Worm (Caenorhabditis elegans): Measurements from ENCODE around the gene str-161.

DNA sequence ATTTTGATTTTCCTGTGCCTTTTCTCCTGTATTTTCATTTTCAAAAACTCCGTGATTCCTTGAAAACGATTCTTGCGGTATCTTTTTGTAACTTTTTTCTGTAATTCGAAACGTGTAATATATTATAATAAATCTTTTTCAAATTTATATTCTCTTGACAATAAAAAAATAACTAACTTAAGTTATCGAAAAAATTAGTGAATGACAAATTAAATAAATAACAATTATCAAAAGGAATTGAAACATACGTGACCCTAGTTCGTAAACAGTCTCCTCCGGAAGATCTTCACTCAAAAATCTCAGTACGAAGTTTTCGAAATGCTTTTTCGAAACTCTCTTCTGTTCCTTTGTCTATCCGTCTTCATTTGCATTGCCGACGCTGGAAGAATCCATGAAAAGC is 13.3 kb downstream of the str-161 start, which contains the start of gene T08B6.9:
- TF ChIP-seq ztf-18 (tag; optimal IDR thresholded peaks at IDR 0.05), result no peak
- no peak for TF ChIP-seq lin-35 (GFP tag; optimal IDR thresholded peaks at IDR 0.05)
- no peak for TF ChIP-seq F52B5.7 (tag; optimal IDR thresholded peaks at IDR 0.05)
- no peak for TF ChIP-seq F23B12.7 (tag; optimal IDR thresholded peaks at IDR 0.05; ENCODE audit: insufficient read depth)
- TF ChIP-seq snpc-1.3 (tag; optimal IDR thresholded peaks at IDR 0.05; ENCODE audit: insufficient read depth), result no peak

Measured in whole organism, young adult.